Fruit fly (Drosophila melanogaster): Measurements from ENCODE around the gene a6.

The a6 gene

DNA sequence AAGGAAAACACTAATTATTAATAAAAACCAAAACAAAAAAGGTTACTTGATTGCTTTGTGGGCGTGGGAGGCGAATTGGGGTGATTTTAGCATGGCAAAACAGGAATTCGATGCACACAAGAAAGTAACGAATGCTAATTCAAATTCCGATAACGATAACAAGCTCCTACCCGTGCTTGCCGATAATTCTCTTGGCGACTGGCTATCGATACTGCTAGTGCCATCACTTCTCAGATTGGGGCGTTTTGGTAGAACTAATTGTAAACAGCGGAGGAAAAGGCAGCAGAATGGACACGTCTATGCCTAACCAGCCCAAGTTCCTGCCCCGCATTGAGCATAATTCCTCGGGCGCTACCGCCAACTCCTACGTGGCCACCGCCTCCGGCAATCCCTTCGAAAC lies 30.9 kb downstream of the a6 start, which contains the start of gene dor (continued):
- TF ChIP-seq NC2α (GFP tag; optimal IDR thresholded peaks at IDR 0.05) (no peak), CG13296 (GFP tag; optimal IDR thresholded peaks at IDR 0.05) (no peak), chm (GFP tag; IDR thresholded peaks at IDR 0.05) (no peak), stwl (tag; optimal IDR thresholded peaks at IDR 0.05) (peak; percentile 47), CG11560 (tag; IDR thresholded peaks at IDR 0.05) (no peak), hb (GFP tag; IDR thresholded peaks at IDR 0.05; ENCODE audit: partially characterized antibody) (peak; percentile 78), knrl (GFP tag; IDR thresholded peaks at IDR 0.05; ENCODE audit: partially characterized antibody) (peak; percentile 69), ind (GFP tag; optimal IDR thresholded peaks at IDR 0.05) (no peak), Hr78 (GFP tag; optimal IDR thresholded peaks at IDR 0.05) (no peak), Sin3A (optimal IDR thresholded peaks at IDR 0.05) (peak; percentile 25), odd (GFP tag; optimal IDR thresholded peaks at IDR 0.05) (no peak), CG18262 (tag; optimal IDR thresholded peaks at IDR 0.05) (no peak), Opbp (GFP tag; IDR thresholded peaks at IDR 0.05; ENCODE audit: partially characterized antibody) (peak; percentile 90), Tbp (GFP tag; optimal IDR thresholded peaks at IDR 0.05) (no peak), gsb-n (tag; optimal IDR thresholded peaks at IDR 0.05) (peak; percentile 36), Atf6 (GFP tag; IDR thresholded peaks at IDR 0.05) (no peak), tgo (GFP tag; IDR thresholded peaks at IDR 0.05) (no peak), CG10959 (GFP tag; IDR thresholded peaks at IDR 0.05) (no peak), Dp (GFP tag; optimal IDR thresholded peaks at IDR 0.05) (peak; percentile 71), CkIIα-i1 (GFP tag; IDR thresholded peaks at IDR 0.05) (no peak), bbx (GFP tag; IDR thresholded peaks at IDR 0.05; ENCODE audit: partially characterized antibody) (peak; percentile 90), CG4617 (GFP tag; optimal IDR thresholded peaks at IDR 0.05; ENCODE audit: borderline replicate concordance) (peak; percentile 55), ara (GFP tag; IDR thresholded peaks at IDR 0.05) (no peak), tna (GFP tag; IDR thresholded peaks at IDR 0.05; ENCODE audit: partially characterized antibody) (peak; percentile 86), HLH4C (GFP tag; IDR thresholded peaks at IDR 0.05; ENCODE audit: partially characterized antibody) (peak; percentile 85), CG10267 (tag; optimal IDR thresholded peaks at IDR 0.05) (peak; percentile 3), Elba2 (GFP tag; optimal IDR thresholded peaks at IDR 0.05) (no peak), Scr (GFP tag; IDR thresholded peaks at IDR 0.05; ENCODE audit: partially characterized antibody) (peak; percentile 80), luna (GFP tag; optimal IDR thresholded peaks at IDR 0.05) (no peak), nerfin-1 (tag; optimal IDR thresholded peaks at IDR 0.05) (no peak), CG16813 (GFP tag; IDR thresholded peaks at IDR 0.05; ENCODE audit: partially characterized antibody) (peak; percentile 85), CG1233 (GFP tag; optimal IDR thresholded peaks at IDR 0.05) (no peak)

DNA sequence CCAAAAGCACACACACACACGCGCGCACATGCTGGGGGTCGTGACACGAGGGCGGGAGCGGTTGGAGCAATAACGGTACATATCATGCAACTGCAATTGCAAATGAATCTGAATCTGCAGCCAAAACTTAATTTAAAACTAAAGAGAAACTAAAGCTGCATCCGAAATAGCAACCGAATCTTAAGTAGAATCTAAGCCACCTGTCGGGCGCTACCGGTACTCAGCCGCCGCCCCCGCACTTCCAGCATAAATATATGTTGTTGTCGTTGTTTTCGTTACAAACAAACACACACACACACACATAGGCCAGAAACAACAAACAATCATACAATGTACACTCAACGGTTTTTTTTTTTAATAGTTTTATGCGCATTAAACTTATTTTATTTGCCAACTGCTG lies 35.4 kb downstream of the a6 start:
- TF ChIP-seq yki (optimal IDR thresholded peaks at IDR 0.05) (no peak), NC2β (GFP tag; optimal IDR thresholded peaks at IDR 0.05) (no peak), CG2199 (GFP tag; IDR thresholded peaks at IDR 0.05) (no peak), salm (tag; optimal IDR thresholded peaks at IDR 0.05) (no peak), CG4617 (GFP tag; optimal IDR thresholded peaks at IDR 0.05; ENCODE audit: borderline replicate concordance) (no peak), CG10979 (tag; optimal IDR thresholded peaks at IDR 0.05) (peak; percentile 61), NFAT (GFP tag; IDR thresholded peaks at IDR 0.05) (no peak), CTCF (GFP tag; optimal IDR thresholded peaks at IDR 0.05) (peak; percentile 63), Scr (GFP tag; IDR thresholded peaks at IDR 0.05; ENCODE audit: partially characterized antibody) (no peak), tap (tag; optimal IDR thresholded peaks at IDR 0.05) (no peak), CG4328 (GFP tag; optimal IDR thresholded peaks at IDR 0.05) (no peak), CG12236 (GFP tag; optimal IDR thresholded peaks at IDR 0.05) (no peak), sens-2 (GFP tag; IDR thresholded peaks at IDR 0.05) (no peak), Med (GFP tag) (no peak)
